Worm (Caenorhabditis elegans) whole organism, L3 larva: ENCODE data around the gene F09E10.6.

Experiments used
- ama-1 ChIP-seq: fragments of 150-350 bp; optimal IDR thresholded peaks from 2 replicates; lab custom pipeline; 2018
- fos-1 ChIP-seq: fragments of 150-350 bp; optimal IDR thresholded peaks from 2 replicates; lab custom pipeline; 2014; ENCODE audit warnings: missing biosample characterization, missing genetic modification characterization
- lin-39 ChIP-seq: fragments of 150-350 bp; optimal IDR thresholded peaks from 2 replicates; lab custom pipeline; 2018; ENCODE audit warnings: missing biosample characterization, missing genetic modification reagents, missing genetic modification characterization
- nhr-23 ChIP-seq: fragments of 150-350 bp; optimal IDR thresholded peaks from 2 replicates; lab custom pipeline; 2014; ENCODE audit warnings: missing biosample characterization, missing genetic modification reagents, missing genetic modification characterization
- nhr-28 ChIP-seq: fragments of 150-350 bp; optimal IDR thresholded peaks from 2 replicates; lab custom pipeline; 2014; ENCODE audit warnings: missing biosample characterization, missing genetic modification characterization
- nhr-77 ChIP-seq: fragments of 150-350 bp; optimal IDR thresholded peaks from 2 replicates; lab custom pipeline; 2014; ENCODE audit warnings: missing biosample characterization, missing genetic modification characterization
- pha-4 ChIP-seq: fragments of 150-350 bp; optimal IDR thresholded peaks from 2 replicates; lab custom pipeline; 2014; ENCODE audit warnings: missing biosample characterization, missing genetic modification reagents, missing genetic modification characterization
- skn-1 ChIP-seq: fragments of 150-350 bp; optimal IDR thresholded peaks from 2 replicates; lab custom pipeline; 2014; ENCODE audit warnings: missing biosample characterization, missing genetic modification characterization
- snpc-4 ChIP-seq: fragments of 150-350 bp; optimal IDR thresholded peaks from 2 replicates; lab custom pipeline; 2014; ENCODE audit warnings: missing biosample characterization, missing genetic modification characterization

- no peak for TF ChIP-seq nhr-77 (tag; lab: Kevin White, UChicago)
- TF ChIP-seq nhr-23 (tag; lab: Kevin White, UChicago): no peak
- TF ChIP-seq pha-4 (tag; lab: Kevin White, UChicago): no peak
- no peak for TF ChIP-seq nhr-28 (tag; lab: Kevin White, UChicago)
- no peak for TF ChIP-seq ama-1 (lab: Kevin White, UChicago)
- no peak for TF ChIP-seq snpc-4 (tag; lab: Kevin White, UChicago)
- no peak for TF ChIP-seq skn-1 (tag; lab: Kevin White, UChicago)
- no peak for TF ChIP-seq lin-39
- no peak for TF ChIP-seq fos-1 (tag; lab: Kevin White, UChicago)
Measured at ce11 chrX:1499499-1499898, 2.0 kb upstream of the F09E10.6 start.
